Worm (Caenorhabditis elegans): ENCODE data around the gene cni-1.
"Not testable (repeated sequence)": the region's sequence is repeated elsewhere in the genome, so short reads cannot be mapped to it uniquely, and the experiment has no call there.

DNA sequence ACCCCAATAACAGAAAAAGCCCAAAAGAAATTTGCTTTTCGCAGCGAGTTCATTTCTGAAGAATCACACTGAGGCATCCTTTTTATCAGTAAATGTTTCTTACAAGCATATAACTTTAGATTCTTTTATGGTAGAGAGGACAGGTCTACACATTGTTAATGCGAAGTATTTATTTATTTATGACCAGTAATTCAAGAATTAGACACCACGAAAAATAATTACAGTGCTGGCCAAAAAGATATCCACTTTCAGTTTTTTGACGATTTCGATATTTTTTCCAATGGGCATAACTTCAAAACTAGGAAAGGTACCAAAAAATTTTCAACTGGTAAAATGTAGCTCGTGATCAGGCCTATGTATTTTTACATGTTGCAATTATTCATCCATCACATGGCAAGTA, 45.3 kb upstream of the cni-1 start, which contains the start of gene clec-225:
- not testable (repeated sequence) for TF ChIP-seq med-1 (GFP tag; optimal IDR thresholded peaks at IDR 0.05; ENCODE audit: insufficient read depth); T22C8.4 (GFP tag; IDR thresholded peaks at IDR 0.05)
